Worm (Caenorhabditis elegans): Measurements from ENCODE around the gene C16D9.3.

- no peak for TF ChIP-seq T22C8.4 (GFP tag; IDR thresholded peaks at IDR 0.05)
- no peak for TF ChIP-seq klf-2 (GFP tag; conservative IDR thresholded peaks at IDR 0.05)
These were observed 41.8 kb upstream of the C16D9.3 start for ce11 chrV:8281646-8282045.
